Fruit fly (Drosophila melanogaster) whole organism, pupa: ENCODE data around the gene CG42232.

Experiments
- CG10348 ChIP-seq: fragments of 200-800 bp; sonication (Bioruptor generic); IDR thresholded peaks from 2 replicates; pipeline ENCODE4 v1.3.6; 2022; ENCODE audit warnings: missing biosample characterization, missing genetic modification characterization
- CG14655 ChIP-seq: fragments of 200-800 bp; sonication (Bioruptor generic); optimal IDR thresholded peaks from 3 replicates; lab custom pipeline; 2017; ENCODE audit warnings: mild to moderate bottlenecking, missing biosample characterization, missing genetic modification reagents, missing genetic modification characterization
- CG32121 ChIP-seq: fragments of 200-800 bp; sonication (Bioruptor generic); IDR thresholded peaks from 2 replicates; pipeline ENCODE4 v1.3.6; 2022; ENCODE audit warnings: missing biosample characterization, missing genetic modification characterization
- D1 ChIP-seq: fragments of 200-800 bp; sonication (Bioruptor generic); optimal IDR thresholded peaks from 2 replicates; lab custom pipeline; 2018; ENCODE audit warnings: missing biosample characterization, mild to moderate bottlenecking, missing genetic modification characterization, moderate library complexity
- EcR ChIP-seq: fragments of 200-800 bp; sonication (Bioruptor generic); optimal IDR thresholded peaks from 3 replicates; lab custom pipeline; 2019; ENCODE audit warnings: missing biosample characterization, missing genetic modification characterization, mild to moderate bottlenecking, moderate library complexity, missing genetic modification reagents
- Pif1B ChIP-seq: fragments of 200-800 bp; sonication (Bioruptor generic); optimal IDR thresholded peaks from 3 replicates; lab custom pipeline; 2016; ENCODE audit warnings: missing biosample characterization, missing genetic modification characterization
- fd96Ca ChIP-seq: fragments of 200-800 bp; sonication (Bioruptor generic); IDR thresholded peaks from 3 replicates; pipeline ENCODE4 v1.3.6; 2022; ENCODE audit warnings: missing biosample characterization, missing genetic modification characterization

dm6 chr3R:16497379-16497778 lies 27.9 kb upstream of the CG42232 start:
- no peak for TF ChIP-seq CG10348 (GFP tag; lab: Robert Waterston, UW)
- peak; percentile 10 for TF ChIP-seq D1 (tag; lab: Kevin White, UChicago)
- TF ChIP-seq CG14655 (GFP tag; lab: Kevin White, UChicago), result peak; percentile 78
- TF ChIP-seq fd96Ca (GFP tag; lab: Robert Waterston, UW), result peak; percentile 32; the same call in 1 of the 3 replicates
- no peak for TF ChIP-seq EcR (GFP tag; lab: Kevin White, UChicago)
- peak; percentile 84 for TF ChIP-seq CG32121 (GFP tag; lab: Robert Waterston, UW)
- TF ChIP-seq Pif1B, result peak; percentile 49
